Worm (Caenorhabditis elegans): Measurements from ENCODE around the gene rps-3.

ce11 chrIII:6166634-6167033 is 40.0 kb upstream of the rps-3 start:
- TF ChIP-seq him-1 (tag; optimal IDR thresholded peaks at IDR 0.05) (no peak), dao-5 (tag; optimal IDR thresholded peaks at IDR 0.05) (no peak), W03F9.2 (tag; optimal IDR thresholded peaks at IDR 0.05) (no peak)
